Worm (Caenorhabditis elegans) whole organism, L2 larva: ENCODE data around the gene srw-60.

Experiments used
- aly-2 ChIP-seq: fragments of 150-350 bp; optimal IDR thresholded peaks from 2 replicates; lab custom pipeline; 2014; ENCODE audit warnings: missing biosample characterization, missing genetic modification characterization
- ama-1 ChIP-seq: fragments of 150-350 bp; optimal IDR thresholded peaks from 2 replicates; lab custom pipeline; 2018; ENCODE audit warnings: inconsistent platforms
- blmp-1 ChIP-seq: sonication (generic microtip); optimal IDR thresholded peaks from 2 replicates; lab custom pipeline; 2017; ENCODE audit warnings: missing genetic modification characterization, mild to moderate bottlenecking, missing compliant biosample characterization, antibody characterized with exemption, moderate library complexity; ENCODE audit not compliant: insufficient read depth
- elt-3 ChIP-seq: sonication (generic microtip); optimal IDR thresholded peaks from 2 replicates; lab custom pipeline; 2017; ENCODE audit warnings: missing biosample characterization, missing genetic modification characterization
- lin-39 ChIP-seq: fragments of 150-350 bp; optimal IDR thresholded peaks from 2 replicates; lab custom pipeline; 2014; ENCODE audit warnings: missing biosample characterization, missing genetic modification reagents, missing genetic modification characterization
- nhr-11 ChIP-seq: fragments of 150-350 bp; optimal IDR thresholded peaks from 2 replicates; lab custom pipeline; 2014; ENCODE audit warnings: missing biosample characterization, missing genetic modification characterization
- nhr-237 ChIP-seq: fragments of 150-350 bp; optimal IDR thresholded peaks from 2 replicates; lab custom pipeline; 2014; ENCODE audit warnings: missing biosample characterization, missing genetic modification characterization
- nhr-77 ChIP-seq: fragments of 150-350 bp; optimal IDR thresholded peaks from 2 replicates; lab custom pipeline; 2014; ENCODE audit warnings: missing biosample characterization, missing genetic modification characterization

ce11 chrII:2925806-2926558 lies 32.4 kb upstream of the srw-60 start:
- no peak for TF ChIP-seq aly-2 (tag; lab: Kevin White, UChicago)
- no peak for TF ChIP-seq elt-3 (tag; lab: Kevin White, UChicago)
- TF ChIP-seq blmp-1 (tag; lab: Kevin White, UChicago) = no peak
- no peak for TF ChIP-seq nhr-77 (tag; lab: Kevin White, UChicago)
- no peak for TF ChIP-seq ama-1 (lab: Kevin White, UChicago)
- TF ChIP-seq nhr-11 (tag; lab: Kevin White, UChicago) = no peak
- TF ChIP-seq lin-39 (tag; lab: Kevin White, UChicago) = no peak
- no peak for TF ChIP-seq nhr-237 (tag; lab: Kevin White, UChicago)
